Fruit fly (Drosophila melanogaster) whole organism, wandering third instar larva: Measurements from ENCODE around the gene cic.

ENCODE experiments used
- Abd-B ChIP-seq: fragments of >200 bp; optimal IDR thresholded peaks from 2 replicates; lab custom pipeline; 2017; ENCODE audit warnings: missing biosample characterization, missing genetic modification characterization
- CG32264 ChIP-seq: fragments of 200-800 bp; sonication (Bioruptor generic); optimal IDR thresholded peaks from 2 replicates; lab custom pipeline; 2016; ENCODE audit warnings: missing biosample characterization, missing genetic modification characterization
- CG9705 ChIP-seq: fragments of 200-800 bp; sonication (Bioruptor generic); optimal IDR thresholded peaks from 2 replicates; lab custom pipeline; 2018; ENCODE audit warnings: missing biosample characterization, mild to moderate bottlenecking, missing genetic modification characterization
- CrebA ChIP-seq: fragments of 200-800 bp; sonication (Bioruptor generic); optimal IDR thresholded peaks from 2 replicates; lab custom pipeline; 2016; ENCODE audit warnings: missing biosample characterization, mild to moderate bottlenecking, missing genetic modification characterization, borderline replicate concordance
- Dif ChIP-seq: fragments of 200-275, 200-300 bp; sonication (Bioruptor generic); optimal IDR thresholded peaks from 2 replicates; lab custom pipeline; 2018; ENCODE audit warnings: missing biosample characterization, missing genetic modification characterization; ENCODE audit not compliant: partially characterized antibody
- GATAd ChIP-seq: sonication (Bioruptor generic); optimal IDR thresholded peaks from 2 replicates; lab custom pipeline; 2016; ENCODE audit warnings: missing biosample characterization, missing genetic modification characterization
- HLH106 ChIP-seq: fragments of 200-800 bp; optimal IDR thresholded peaks from 3 replicates; lab custom pipeline; 2019; ENCODE audit warnings: missing biosample characterization, mild to moderate bottlenecking, missing genetic modification characterization, moderate library complexity
- Hnf4 ChIP-seq: fragments of 200-800 bp; sonication (Bioruptor generic); optimal IDR thresholded peaks from 2 replicates; lab custom pipeline; 2016; ENCODE audit warnings: missing biosample characterization, mild to moderate bottlenecking, missing genetic modification characterization
- Hr78 ChIP-seq: fragments of >200 bp; optimal IDR thresholded peaks from 2 replicates; lab custom pipeline; 2017; ENCODE audit warnings: missing biosample characterization, missing genetic modification characterization
- Hr83 ChIP-seq: fragments of 200-300 bp; sonication (Bioruptor generic); optimal IDR thresholded peaks from 2 replicates; lab custom pipeline; 2016; ENCODE audit warnings: missing biosample characterization, mild to moderate bottlenecking, missing genetic modification characterization, moderate library complexity; ENCODE audit not compliant: poor library complexity, severe bottlenecking
- Jra ChIP-seq: sonication (Bioruptor generic); optimal IDR thresholded peaks from 2 replicates; lab custom pipeline; 2016; ENCODE audit warnings: missing biosample characterization, missing genetic modification characterization
- Mio ChIP-seq: sonication (Bioruptor generic); optimal IDR thresholded peaks from 2 replicates; lab custom pipeline; 2016; ENCODE audit warnings: missing biosample characterization, missing genetic modification characterization
- N ChIP-seq: fragments of >200 bp; optimal IDR thresholded peaks from 2 replicates; lab custom pipeline; 2018; ENCODE audit warnings: missing biosample characterization, missing external identifiers, missing genetic modification characterization
- OdsH ChIP-seq: fragments of 200-800 bp; sonication (Bioruptor generic); optimal IDR thresholded peaks from 2 replicates; lab custom pipeline; 2016; ENCODE audit warnings: missing biosample characterization, mild to moderate bottlenecking, missing genetic modification characterization
- Rel ChIP-seq, 2 experiments: fragments of 200-800 bp; sonication (Bioruptor generic) in 1 of 2; optimal IDR thresholded peaks; 2 replicates in 1 of 2; 3 replicates in 1 of 2; lab custom pipeline; 2016 to 2019; ENCODE audit warnings: mild to moderate bottlenecking in 2 of 2, missing biosample characterization in 2 of 2, missing genetic modification characterization in 2 of 2, moderate library complexity in 1 of 2
- Sp1 ChIP-seq: fragments of 200-800 bp; sonication (Bioruptor generic); optimal IDR thresholded peaks from 3 replicates; lab custom pipeline; 2019; ENCODE audit warnings: missing biosample characterization, mild to moderate bottlenecking, missing genetic modification characterization, moderate library complexity
- Vsx2 ChIP-seq: fragments of 200-300, 225-300 bp; sonication (Bioruptor generic); optimal IDR thresholded peaks from 2 replicates; lab custom pipeline; 2018; ENCODE audit warnings: missing biosample characterization, missing genetic modification characterization; ENCODE audit not compliant: partially characterized antibody
- br ChIP-seq: fragments of 200-800 bp; sonication (Bioruptor generic); optimal IDR thresholded peaks from 2 replicates; lab custom pipeline; 2016; ENCODE audit warnings: missing biosample characterization, missing genetic modification characterization
- brk ChIP-seq: fragments of 200-800 bp; sonication (Bioruptor generic); optimal IDR thresholded peaks from 2 replicates; lab custom pipeline; 2016; ENCODE audit warnings: missing biosample characterization, mild to moderate bottlenecking, missing genetic modification characterization
- dl ChIP-seq, 2 experiments: fragments of 175-275, 200-275 bp in 1 of 2; fragments of 200-275 bp in 1 of 2; sonication (Bioruptor generic); optimal IDR thresholded peaks; lab custom pipeline; 2018; ENCODE audit warnings: mild to moderate bottlenecking in 2 of 2, missing biosample characterization in 2 of 2, missing genetic modification characterization in 2 of 2, moderate library complexity in 2 of 2; ENCODE audit not compliant: partially characterized antibody in 2 of 2, insufficient read depth in 1 of 2
- dmrt93B ChIP-seq: fragments of 200-800 bp; sonication (Bioruptor generic); optimal IDR thresholded peaks from 2 replicates; lab custom pipeline; 2018; ENCODE audit warnings: missing biosample characterization, mild to moderate bottlenecking, missing genetic modification characterization
- dsf ChIP-seq: sonication (Bioruptor generic); optimal IDR thresholded peaks from 2 replicates; lab custom pipeline; 2016; ENCODE audit warnings: missing biosample characterization, missing genetic modification characterization, borderline replicate concordance
- ey ChIP-seq: fragments of 200-800 bp; sonication (Bioruptor generic); optimal IDR thresholded peaks from 2 replicates; lab custom pipeline; 2016; ENCODE audit warnings: missing biosample characterization, missing genetic modification characterization
- fru ChIP-seq: fragments of 200-800 bp; sonication (Bioruptor generic); optimal IDR thresholded peaks from 3 replicates; lab custom pipeline; 2016; ENCODE audit warnings: missing biosample characterization, mild to moderate bottlenecking, missing genetic modification characterization
- h ChIP-seq: fragments of 200-800 bp; sonication (Bioruptor generic); optimal IDR thresholded peaks from 3 replicates; lab custom pipeline; 2016; ENCODE audit warnings: missing biosample characterization, mild to moderate bottlenecking, missing genetic modification characterization
- jim ChIP-seq: fragments of 175-275, 200-325 bp; sonication (Bioruptor generic); optimal IDR thresholded peaks from 2 replicates; lab custom pipeline; 2016; ENCODE audit warnings: missing biosample characterization, mild to moderate bottlenecking, missing genetic modification characterization
- lola ChIP-seq: fragments of >200 bp; optimal IDR thresholded peaks from 2 replicates; lab custom pipeline; 2017; ENCODE audit warnings: missing biosample characterization, missing genetic modification characterization
- pan ChIP-seq: fragments of >200 bp; optimal IDR thresholded peaks from 2 replicates; lab custom pipeline; 2017
- psq ChIP-seq: fragments of 200-800 bp; sonication (Bioruptor generic); optimal IDR thresholded peaks from 3 replicates; lab custom pipeline; 2017; ENCODE audit warnings: missing biosample characterization, mild to moderate bottlenecking, missing genetic modification characterization, moderate library complexity
- rgr ChIP-seq: fragments of 200-800 bp; sonication (Bioruptor generic); optimal IDR thresholded peaks from 3 replicates; lab custom pipeline; 2016; ENCODE audit warnings: missing biosample characterization, mild to moderate bottlenecking, missing genetic modification characterization
- sage ChIP-seq: fragments of 200-800 bp; sonication (Bioruptor generic); optimal IDR thresholded peaks from 2 replicates; lab custom pipeline; 2016; ENCODE audit warnings: missing biosample characterization, mild to moderate bottlenecking, missing genetic modification characterization
- sv ChIP-seq: fragments of 200-800 bp; sonication (Bioruptor generic); optimal IDR thresholded peaks from 3 replicates; lab custom pipeline; 2016; ENCODE audit warnings: missing biosample characterization, missing genetic modification characterization
- tai ChIP-seq: sonication (Bioruptor generic); optimal IDR thresholded peaks from 2 replicates; lab custom pipeline; 2016; ENCODE audit warnings: missing biosample characterization, missing genetic modification characterization
- usp ChIP-seq: fragments of >200 bp; optimal IDR thresholded peaks from 2 replicates; lab custom pipeline; 2017; ENCODE audit warnings: missing biosample characterization, missing genetic modification characterization

cic gene

dm6 chr3R:20316599-20316998, 64.0 kb downstream of the cic start:
- TF ChIP-seq CrebA (GFP tag; lab: Kevin White, UChicago): peak; percentile 18
- no peak for TF ChIP-seq N (GFP tag; lab: Kevin White, UChicago)
- TF ChIP-seq pan (lab: Kevin White, UChicago): no peak
- no peak for TF ChIP-seq psq (GFP tag; lab: Kevin White, UChicago)
- TF ChIP-seq Hr83 (GFP tag; lab: Kevin White, UChicago): no peak
- TF ChIP-seq, all 38 proteins: peak for 1

dm6 chr3R:20317402-20318165, 65.0 kb downstream of the cic start:
- TF ChIP-seq rgr (peak; percentile 51), Hr78 (no peak), sage (no peak), HLH106 (tag; lab: Kevin White, UChicago) (no peak), usp (GFP tag; lab: Kevin White, UChicago) (no peak), Sp1 (GFP tag; lab: Kevin White, UChicago) (peak; percentile 24), fru (GFP tag; lab: Kevin White, UChicago) (no peak), dl (GFP tag; optimal IDR thresholded peaks at IDR 0.05; lab: Kevin White, UChicago; ENCODE audit: insufficient read depth in 1 of 2, partially characterized antibody in 2 of 2) (no peak), N (GFP tag; lab: Kevin White, UChicago) (no peak), Dif (GFP tag; lab: Kevin White, UChicago) (peak; percentile 23), br (GFP tag; lab: Kevin White, UChicago) (peak; percentile 14), brk (GFP tag; lab: Kevin White, UChicago) (no peak), Abd-B (GFP tag; lab: Kevin White, UChicago) (no peak), Rel (GFP tag; optimal IDR thresholded peaks at IDR 0.05; lab: Kevin White, UChicago) (no peak), Rel (tag; optimal IDR thresholded peaks at IDR 0.05; lab: Kevin White, UChicago) (peak; percentile 69), Hnf4 (GFP tag; lab: Kevin White, UChicago) (no peak), lola (GFP tag; lab: Kevin White, UChicago) (no peak)

dm6 chr3R:20318166-20318690, 65.7 kb downstream of the cic start:
- TF ChIP-seq Hnf4 (GFP tag; lab: Kevin White, UChicago): no peak
- no peak for TF ChIP-seq lola (GFP tag; lab: Kevin White, UChicago)
- TF ChIP-seq GATAd (GFP tag; lab: Kevin White, UChicago): no peak
- TF ChIP-seq Rel (GFP tag; optimal IDR thresholded peaks at IDR 0.05; lab: Kevin White, UChicago): no peak
- TF ChIP-seq Rel (tag; optimal IDR thresholded peaks at IDR 0.05; lab: Kevin White, UChicago): no peak
- no peak for TF ChIP-seq Hr83 (GFP tag; lab: Kevin White, UChicago)
- no peak for TF ChIP-seq Abd-B (GFP tag; lab: Kevin White, UChicago)
- TF ChIP-seq br (GFP tag; lab: Kevin White, UChicago): no peak
- TF ChIP-seq usp (GFP tag; lab: Kevin White, UChicago): no peak
- no peak for TF ChIP-seq Vsx2 (GFP tag; lab: Kevin White, UChicago)

- TF ChIP-seq Hr83 (GFP tag; lab: Kevin White, UChicago) (peak; percentile 91), HLH106 (tag; lab: Kevin White, UChicago) (peak; percentile 49), pan (lab: Kevin White, UChicago) (no peak), jim (GFP tag; lab: Kevin White, UChicago) (no peak), CrebA (GFP tag; lab: Kevin White, UChicago) (no peak), OdsH (peak; percentile 36), dl (GFP tag; optimal IDR thresholded peaks at IDR 0.05; lab: Kevin White, UChicago; ENCODE audit: insufficient read depth in 1 of 2, partially characterized antibody in 2 of 2) (no peak), CG32264 (no peak), dsf (peak; percentile 12), Sp1 (GFP tag; lab: Kevin White, UChicago) (peak; percentile 25), Vsx2 (GFP tag; lab: Kevin White, UChicago) (no peak), Dif (GFP tag; lab: Kevin White, UChicago) (no peak), Mio (no peak), CG9705 (GFP tag; lab: Kevin White, UChicago) (no peak), h (GFP tag; lab: Kevin White, UChicago) (peak; percentile 41), GATAd (GFP tag; lab: Kevin White, UChicago) (no peak), psq (GFP tag; lab: Kevin White, UChicago) (peak; percentile 12), br (GFP tag; lab: Kevin White, UChicago) (no peak), Jra (GFP tag; lab: Kevin White, UChicago) (peak; percentile 54), sv (GFP tag; lab: Kevin White, UChicago) (no peak), tai (no peak), sage (no peak), dmrt93B (GFP tag; lab: Kevin White, UChicago) (no peak), Hnf4 (GFP tag; lab: Kevin White, UChicago) (no peak), Abd-B (GFP tag; lab: Kevin White, UChicago) (no peak), ey (GFP tag; lab: Kevin White, UChicago) (peak; percentile 21), Hr78 (no peak), usp (GFP tag; lab: Kevin White, UChicago) (no peak), rgr (peak; percentile 50)
Observed at dm6 chr3R:20327572-20328483, 75.3 kb downstream of the cic start, which contains the start of the genes CG4360 and Sirt2. Gene CG4360, minus strand, starts transcription at chr3R:20328003. Gene Sirt2, plus strand, starts transcription at chr3R:20328465.
